Fruit fly (Drosophila melanogaster) whole organism, embryonic: ENCODE data around the gene CG4970.

ENCODE experiments used
- Ada2b ChIP-seq: fragments of 200-800 bp; sonication (Bioruptor generic); IDR thresholded peaks from 2 replicates; pipeline ENCODE4 v1.3.6; 2022; ENCODE audit warnings: missing biosample characterization, missing genetic modification characterization
- Asciz ChIP-seq: fragments of 200-800 bp; sonication (Bioruptor generic); optimal IDR thresholded peaks from 2 replicates; lab custom pipeline; 2017; ENCODE audit warnings: missing biosample characterization, mild to moderate bottlenecking, missing genetic modification characterization, missing genetic modification reagents
- Awh ChIP-seq: fragments of 200-800 bp; sonication (Bioruptor generic); IDR thresholded peaks from 2 replicates; pipeline ENCODE4, ENCODE4 v1.3.6; 2022; ENCODE audit warnings: missing biosample characterization, missing genetic modification characterization
- Bgb ChIP-seq: fragments of 200-800 bp; sonication (Bioruptor generic); IDR thresholded peaks from 2 replicates; pipeline ENCODE4 v1.3.6; 2022; ENCODE audit warnings: missing biosample characterization, missing genetic modification characterization; ENCODE audit not compliant: partially characterized antibody
- CG10274 ChIP-seq: fragments of 200-800 bp; sonication (Bioruptor generic); optimal IDR thresholded peaks from 3 replicates; lab custom pipeline; 2017; ENCODE audit warnings: missing biosample characterization, mild to moderate bottlenecking, missing genetic modification characterization
- CG15011 ChIP-seq: fragments of 200-800 bp; sonication (Bioruptor generic); optimal IDR thresholded peaks from 3 replicates; lab custom pipeline; 2018; ENCODE audit warnings: missing biosample characterization, mild to moderate bottlenecking, missing genetic modification characterization
- CG15073 ChIP-seq: fragments of 200-800 bp; sonication (Bioruptor generic); optimal IDR thresholded peaks from 2 replicates; lab custom pipeline; 2016; ENCODE audit warnings: missing biosample characterization, missing genetic modification characterization
- CG1647 ChIP-seq: fragments of 200-800 bp; sonication (Bioruptor generic); optimal IDR thresholded peaks from 3 replicates; lab custom pipeline; 2016; ENCODE audit warnings: missing biosample characterization, missing genetic modification characterization
- CG17328 ChIP-seq: fragments of 200-800 bp; sonication (Bioruptor generic); IDR thresholded peaks from 2 replicates; pipeline ENCODE4 v1.3.6; 2022; ENCODE audit warnings: missing biosample characterization, missing genetic modification characterization
- CG30431 ChIP-seq: fragments of 200-800 bp; sonication (Bioruptor generic); optimal IDR thresholded peaks from 2 replicates; lab custom pipeline; 2017; ENCODE audit warnings: missing biosample characterization, missing genetic modification characterization
- CG3407 ChIP-seq: fragments of 200-800 bp; sonication (Bioruptor generic); optimal IDR thresholded peaks from 2 replicates; lab custom pipeline; 2018; ENCODE audit warnings: missing biosample characterization, mild to moderate bottlenecking, missing genetic modification characterization
- CG34422 ChIP-seq: fragments of 200-800 bp; sonication (Bioruptor generic); IDR thresholded peaks from 3 replicates; pipeline ENCODE4 v1.3.6; 2022; ENCODE audit warnings: missing biosample characterization, missing genetic modification characterization
- CG6791 ChIP-seq: fragments of 200-800 bp; sonication (Bioruptor generic); IDR thresholded peaks from 3 replicates; pipeline ENCODE4 v1.3.6; 2022; ENCODE audit warnings: missing biosample characterization, missing genetic modification characterization; ENCODE audit not compliant: partially characterized antibody
- CG9817 ChIP-seq: fragments of 200-800 bp; sonication (Bioruptor generic); optimal IDR thresholded peaks from 2 replicates; lab custom pipeline; 2018; ENCODE audit warnings: missing biosample characterization, mild to moderate bottlenecking, missing genetic modification characterization, moderate library complexity
- E2f1 ChIP-seq: fragments of 200-800 bp; sonication (Bioruptor generic); IDR thresholded peaks from 2 replicates; pipeline ENCODE4 v1.3.6; 2022; ENCODE audit warnings: missing biosample characterization, missing genetic modification characterization
- Fer3 ChIP-seq: fragments of 200-800 bp; sonication (Bioruptor generic); optimal IDR thresholded peaks from 2 replicates; lab custom pipeline; 2018; ENCODE audit warnings: missing biosample characterization, mild to moderate bottlenecking, missing genetic modification characterization, moderate library complexity
- H15 ChIP-seq: fragments of 200-800 bp; sonication (Bioruptor generic); IDR thresholded peaks from 3 replicates; pipeline ENCODE4 v1.3.6; 2022; ENCODE audit warnings: missing biosample characterization, missing genetic modification characterization
- HHEX ChIP-seq: fragments of 200-800 bp; sonication (Bioruptor generic); optimal IDR thresholded peaks from 3 replicates; lab custom pipeline; 2017; ENCODE audit warnings: missing biosample characterization, mild to moderate bottlenecking, missing genetic modification characterization, missing genetic modification reagents
- Hey ChIP-seq: fragments of 200-800 bp; sonication (Bioruptor generic); optimal IDR thresholded peaks from 3 replicates; lab custom pipeline; 2018; ENCODE audit warnings: missing biosample characterization, mild to moderate bottlenecking, missing genetic modification characterization
- HmgD ChIP-seq: fragments of 200-800 bp; sonication (Bioruptor generic); optimal IDR thresholded peaks from 3 replicates; lab custom pipeline; 2016; ENCODE audit warnings: missing biosample characterization, missing genetic modification characterization
- HmgZ ChIP-seq: fragments of 200-800 bp; sonication (Bioruptor generic); optimal IDR thresholded peaks from 2 replicates; lab custom pipeline; 2018; ENCODE audit warnings: missing biosample characterization, mild to moderate bottlenecking, missing genetic modification characterization
- Hr39 ChIP-seq: fragments of >200 bp; optimal IDR thresholded peaks from 2 replicates; lab custom pipeline; 2017
- NC2β ChIP-seq: fragments of 200-800 bp; sonication (Bioruptor generic); optimal IDR thresholded peaks from 2 replicates; lab custom pipeline; 2016; ENCODE audit warnings: missing biosample characterization, missing genetic modification characterization
- Side ChIP-seq: fragments of 200-800 bp; sonication (Bioruptor generic); optimal IDR thresholded peaks from 2 replicates; lab custom pipeline; 2016; ENCODE audit warnings: missing biosample characterization, missing genetic modification characterization
- ap ChIP-seq: fragments of 200-800 bp; sonication (Bioruptor generic); IDR thresholded peaks from 2 replicates; pipeline ENCODE4 v1.3.6; 2022; ENCODE audit warnings: missing biosample characterization, missing genetic modification characterization
- chn ChIP-seq: fragments of 200-800 bp; sonication (Bioruptor generic); optimal IDR thresholded peaks from 2 replicates; lab custom pipeline; 2016; ENCODE audit warnings: missing biosample characterization, missing genetic modification characterization
- corto ChIP-seq: fragments of 200-800 bp; sonication (Bioruptor generic); optimal IDR thresholded peaks from 2 replicates; lab custom pipeline; 2016; ENCODE audit warnings: missing biosample characterization, mild to moderate bottlenecking, missing genetic modification characterization, moderate library complexity
- en ChIP-seq: fragments of 200-800 bp; sonication (Bioruptor generic); optimal IDR thresholded peaks from 2 replicates; lab custom pipeline; 2016; ENCODE audit warnings: missing biosample characterization, missing genetic modification characterization
- gcm2 ChIP-seq: fragments of 200-800 bp; sonication (Bioruptor generic); optimal IDR thresholded peaks from 2 replicates; lab custom pipeline; 2016; ENCODE audit warnings: missing biosample characterization, missing genetic modification characterization
- gro ChIP-seq: fragments of 200-800 bp; sonication (Bioruptor generic); optimal IDR thresholded peaks from 2 replicates; lab custom pipeline; 2016; ENCODE audit warnings: missing biosample characterization, missing genetic modification characterization
- hth ChIP-seq: fragments of >200 bp; optimal IDR thresholded peaks from 2 replicates; lab custom pipeline; 2017; ENCODE audit warnings: inconsistent platforms
- oc ChIP-seq: fragments of 200-800 bp; sonication (Bioruptor generic); optimal IDR thresholded peaks from 2 replicates; lab custom pipeline; 2018; ENCODE audit warnings: missing biosample characterization, mild to moderate bottlenecking, missing genetic modification characterization, moderate library complexity
- sc ChIP-seq, 3 experiments: fragments of >200 bp in 2 of 3; fragments of 200-800 bp in 1 of 3; sonication (Bioruptor generic) in 1 of 3; optimal IDR thresholded peaks; 2 replicates in 2 of 3; 3 replicates in 1 of 3; lab custom pipeline; 2017; ENCODE audit warnings: mild to moderate bottlenecking in 1 of 3, missing biosample characterization in 1 of 3, missing genetic modification characterization in 1 of 3, missing genetic modification reagents in 1 of 3
- seq ChIP-seq: fragments of 200-800 bp; sonication (Bioruptor generic); IDR thresholded peaks from 2 replicates; pipeline ENCODE4 v1.3.6; 2022; ENCODE audit warnings: missing biosample characterization, missing genetic modification characterization
- slbo ChIP-seq: fragments of 200-800 bp; sonication (Bioruptor generic); IDR thresholded peaks from 2 replicates; pipeline ENCODE4 v1.3.6; 2022; ENCODE audit warnings: missing biosample characterization, missing genetic modification characterization
- yki ChIP-seq: fragments of >200 bp; optimal IDR thresholded peaks from 3 replicates; lab custom pipeline; 2018

Gene CG4970

DNA sequence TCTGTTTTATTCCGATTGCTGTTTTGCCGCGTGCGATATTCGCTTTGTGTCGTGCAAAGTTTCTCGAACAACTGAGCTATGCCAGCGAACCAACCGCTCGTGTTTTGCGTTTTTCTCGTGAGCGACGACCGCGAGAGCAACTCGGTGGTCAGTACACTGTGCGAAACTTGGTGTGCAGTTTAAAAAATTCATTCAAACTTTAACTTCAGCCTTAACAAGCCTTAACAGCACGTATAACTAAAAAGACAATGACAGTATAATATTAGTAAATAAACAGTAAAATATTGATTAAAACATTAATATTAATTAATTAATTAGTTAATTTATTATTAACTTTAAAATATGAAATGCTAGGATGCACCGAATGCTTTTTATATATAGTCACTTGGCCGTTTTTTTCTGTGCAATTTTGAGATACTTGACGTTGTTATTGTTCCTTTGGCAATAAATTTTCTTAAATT lies 11.0 kb downstream of the CG4970 start, which contains the start of gene CG31705 (continued):
- TF ChIP-seq CG15073 (no peak), CG34422 (GFP tag; lab: Robert Waterston, UW) (peak; percentile 71; the same call in 1 of the 3 replicates), corto (GFP tag; lab: Kevin White, UChicago) (peak; percentile 12), Awh (no peak), Ada2b (GFP tag; lab: Robert Waterston, UW) (peak; percentile 48; the same call in 1 of the 2 replicates), CG15011 (no peak), sc (optimal IDR thresholded peaks at IDR 0.05; lab: Kevin White, UChicago) (no peak), sc (GFP tag; optimal IDR thresholded peaks at IDR 0.05; lab: Kevin White, UChicago) (no peak), HHEX (GFP tag; lab: Kevin White, UChicago) (peak; percentile 30)

DNA sequence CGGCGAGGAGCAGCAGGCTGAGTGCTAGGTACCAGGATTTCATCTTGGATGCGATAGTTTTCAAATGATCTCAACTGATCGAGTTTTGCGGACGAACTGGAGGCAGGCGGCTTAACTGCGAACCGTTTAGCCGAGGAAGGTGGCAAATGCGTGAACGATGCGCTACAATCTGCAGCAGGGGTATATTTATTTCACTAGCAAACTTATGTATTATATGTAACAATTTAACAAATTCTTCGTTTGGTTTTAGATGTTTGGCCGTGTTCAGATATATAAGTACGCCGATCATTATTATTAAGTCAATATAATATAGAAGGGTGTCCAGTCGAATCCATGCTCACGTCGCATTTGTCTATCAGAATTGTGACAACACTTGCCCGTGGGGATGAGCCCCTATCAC lies 13.8 kb downstream of the CG4970 start, which contains the start of gene CG31706:
Gene CG31706, minus strand, starts transcription at position 101 of the 400 bp plus-strand sequence.
- no peak for TF ChIP-seq Hey (tag; lab: Kevin White, UChicago)
- TF ChIP-seq NC2β (GFP tag; lab: Kevin White, UChicago): no peak
- TF ChIP-seq CG10274 (GFP tag; lab: Kevin White, UChicago): peak; percentile 31
- TF ChIP-seq Side (GFP tag; lab: Kevin White, UChicago): no peak
- TF ChIP-seq HmgD: no peak
- peak; percentile 10; the same call in 1 of the 2 replicates for TF ChIP-seq slbo (GFP tag; lab: Robert Waterston, UW)
- TF ChIP-seq hth (lab: Kevin White, UChicago): no peak
- TF ChIP-seq oc (tag; lab: Kevin White, UChicago): no peak
- TF ChIP-seq CG17328: no peak
- no peak for TF ChIP-seq gcm2 (GFP tag; lab: Kevin White, UChicago)
- TF ChIP-seq CG9817 (tag; lab: Kevin White, UChicago): no peak

DNA sequence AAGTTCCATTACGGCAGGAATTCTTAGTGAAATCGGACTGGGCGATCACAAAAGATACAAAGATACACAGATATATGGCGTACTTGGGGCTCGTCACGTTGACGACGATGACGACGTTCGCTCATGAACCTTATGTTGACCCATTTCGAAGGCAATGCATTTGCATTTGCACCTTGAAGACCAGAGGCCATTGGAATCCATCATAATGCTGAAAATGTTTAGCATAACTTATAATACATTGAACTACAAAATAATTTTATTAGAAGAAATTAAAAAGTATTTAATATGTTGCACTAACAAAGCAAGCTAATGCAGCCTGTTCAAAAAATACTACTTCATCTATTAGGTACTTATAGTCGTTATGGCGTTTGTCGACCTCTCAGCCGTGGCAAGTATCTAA lies 14.3 kb downstream of the CG4970 start, which contains the start of gene CG34162:
Gene CG34162, plus strand, starts transcription at position 301 of the 400 bp plus-strand sequence.
- TF ChIP-seq Bgb (GFP tag; lab: Robert Waterston, UW): no peak
- no peak for TF ChIP-seq gro (GFP tag; lab: Kevin White, UChicago)
- TF ChIP-seq CG1647 (GFP tag; lab: Kevin White, UChicago): no peak
- no peak for TF ChIP-seq chn (GFP tag; lab: Kevin White, UChicago)
- TF ChIP-seq E2f1 (GFP tag; lab: Robert Waterston, UW): no peak
- no peak for TF ChIP-seq CG30431 (GFP tag; lab: Kevin White, UChicago)
- TF ChIP-seq ap (GFP tag; lab: Robert Waterston, UW): no peak
- no peak for TF ChIP-seq Asciz
- TF ChIP-seq CG3407 (GFP tag; lab: Kevin White, UChicago): no peak
- TF ChIP-seq H15 (GFP tag; lab: Robert Waterston, UW): no peak
- TF ChIP-seq yki (lab: Kevin White, UChicago): no peak
- no peak for TF ChIP-seq Fer3 (tag; lab: Kevin White, UChicago)

DNA sequence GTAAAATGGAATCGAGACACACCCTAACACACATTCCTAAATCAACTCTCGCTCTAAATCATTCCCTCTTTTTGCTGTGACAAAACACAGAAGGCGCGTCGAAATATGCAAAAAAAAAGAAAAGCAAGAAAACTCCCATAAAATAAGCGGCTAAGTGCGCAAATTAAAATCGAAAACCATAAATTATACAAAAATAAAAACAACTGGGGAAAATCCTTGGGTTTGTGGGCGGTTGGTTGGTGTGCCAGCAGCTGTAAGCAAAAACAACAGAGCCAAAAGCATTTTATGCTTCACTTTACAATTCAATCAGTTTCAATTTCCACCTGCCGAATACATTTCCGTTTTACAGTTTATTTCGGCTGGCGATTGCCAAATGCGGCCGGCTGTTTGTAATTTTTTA lies 18.7 kb downstream of the CG4970 start, which contains the start of gene CG43438:
Gene CG43438, plus strand, starts transcription at position 301 of the 400 bp plus-strand sequence.
- no peak for TF ChIP-seq HmgZ
- no peak for TF ChIP-seq CG6791 (GFP tag; lab: Robert Waterston, UW)
- no peak for TF ChIP-seq en
- TF ChIP-seq, all 482 proteins: peak for 0

DNA sequence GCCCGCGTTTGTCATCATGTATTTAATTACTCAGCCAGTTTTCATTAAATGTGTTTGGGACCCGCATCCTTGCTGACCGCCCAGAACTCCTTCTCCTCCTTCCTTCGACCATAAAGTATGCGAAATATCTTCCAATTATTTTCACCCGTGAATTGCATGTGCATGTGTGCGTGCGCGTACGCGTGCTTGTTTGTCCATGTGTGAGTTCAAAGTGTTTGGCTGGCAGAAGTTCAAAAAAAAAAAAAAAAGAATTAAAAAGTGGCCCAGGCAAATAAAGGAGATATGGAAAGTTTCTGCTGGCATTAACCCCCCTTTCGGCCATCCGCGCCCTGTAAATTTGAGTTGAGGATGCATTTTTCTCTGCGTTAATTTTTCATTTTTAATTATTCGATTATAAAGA lies 36.6 kb downstream of the CG4970 start:
- TF ChIP-seq Hr39 (lab: Kevin White, UChicago): peak; percentile 91
- TF ChIP-seq seq (GFP tag; lab: Robert Waterston, UW): no peak
- TF ChIP-seq, all 482 proteins: peak for 1
